Fruit fly (Drosophila melanogaster) whole organism, embryonic: ENCODE measurements around the gene Nf-YA.

Experiments
- Bdp1 ChIP-seq: fragments of 200-800 bp; sonication (Bioruptor generic); optimal IDR thresholded peaks from 3 replicates; lab custom pipeline; 2016; ENCODE audit warnings: missing biosample characterization, missing genetic modification characterization
- CG10274 ChIP-seq: fragments of 200-800 bp; sonication (Bioruptor generic); optimal IDR thresholded peaks from 3 replicates; lab custom pipeline; 2017; ENCODE audit warnings: missing biosample characterization, mild to moderate bottlenecking, missing genetic modification characterization
- CG10543 ChIP-seq: fragments of 200-800 bp; sonication (Bioruptor generic); optimal IDR thresholded peaks from 3 replicates; lab custom pipeline; 2017; ENCODE audit warnings: missing biosample characterization, mild to moderate bottlenecking, missing genetic modification characterization, moderate library complexity
- CG11560 ChIP-seq: fragments of 200-800 bp; sonication (Bioruptor generic); IDR thresholded peaks from 3 replicates; pipeline ENCODE4 v1.3.6; 2022; ENCODE audit warnings: missing biosample characterization, missing genetic modification characterization
- CG11723 ChIP-seq: fragments of 200-800 bp; sonication (Bioruptor generic); optimal IDR thresholded peaks from 2 replicates; lab custom pipeline; 2017; ENCODE audit warnings: missing biosample characterization, mild to moderate bottlenecking, missing genetic modification characterization
- CG12236 ChIP-seq: fragments of 200-800 bp; sonication (Bioruptor generic); optimal IDR thresholded peaks from 2 replicates; lab custom pipeline; 2016; ENCODE audit warnings: missing biosample characterization, missing genetic modification characterization
- CG12299 ChIP-seq: fragments of 200-800 bp; sonication (Bioruptor generic); optimal IDR thresholded peaks from 2 replicates; lab custom pipeline; 2018; ENCODE audit warnings: missing biosample characterization, mild to moderate bottlenecking, missing genetic modification characterization
- CG15601 ChIP-seq: fragments of 200-800 bp; sonication (Bioruptor generic); optimal IDR thresholded peaks from 3 replicates; lab custom pipeline; 2019; ENCODE audit warnings: missing biosample characterization, mild to moderate bottlenecking, missing genetic modification characterization, moderate library complexity
- CG17359 ChIP-seq: fragments of 200-800 bp; sonication (Bioruptor generic); optimal IDR thresholded peaks from 3 replicates; lab custom pipeline; 2018; ENCODE audit warnings: missing biosample characterization, mild to moderate bottlenecking, missing genetic modification characterization, moderate library complexity
- CG17361 ChIP-seq: fragments of 200-800 bp; sonication (Bioruptor generic); IDR thresholded peaks from 3 replicates; pipeline ENCODE4 v1.3.6; 2022; ENCODE audit warnings: missing biosample characterization, missing genetic modification characterization
- CG17802 ChIP-seq: fragments of 200-800 bp; sonication (Bioruptor generic); optimal IDR thresholded peaks from 2 replicates; lab custom pipeline; 2018; ENCODE audit warnings: missing biosample characterization, mild to moderate bottlenecking, missing genetic modification characterization, moderate library complexity
- CG31441 ChIP-seq: fragments of 200-800 bp; sonication (Bioruptor generic); IDR thresholded peaks from 2 replicates; pipeline ENCODE4 v1.3.6; 2022; ENCODE audit warnings: missing biosample characterization, missing genetic modification characterization
- CG33557 ChIP-seq: fragments of 200-800 bp; sonication (Bioruptor generic); optimal IDR thresholded peaks from 2 replicates; lab custom pipeline; 2019; ENCODE audit warnings: missing biosample characterization, mild to moderate bottlenecking, missing genetic modification characterization, moderate library complexity
- CG3838 ChIP-seq: fragments of 200-800 bp; sonication (Bioruptor generic); optimal IDR thresholded peaks from 3 replicates; lab custom pipeline; 2016; ENCODE audit warnings: missing biosample characterization, missing genetic modification characterization
- CG5245 ChIP-seq: fragments of 200-800 bp; sonication (Bioruptor generic); optimal IDR thresholded peaks from 3 replicates; lab custom pipeline; 2016; ENCODE audit warnings: missing biosample characterization, missing genetic modification characterization
- CG7357 ChIP-seq: fragments of 200-800 bp; sonication (Bioruptor generic); IDR thresholded peaks from 3 replicates; pipeline ENCODE4 v1.3.6; 2022; ENCODE audit warnings: missing biosample characterization, missing genetic modification characterization
- CG7963 ChIP-seq: fragments of 200-800 bp; sonication (Bioruptor generic); IDR thresholded peaks from 3 replicates; pipeline ENCODE4 v1.3.6; 2022; ENCODE audit warnings: missing biosample characterization, missing genetic modification characterization; ENCODE audit not compliant: partially characterized antibody
- CG9215 ChIP-seq: fragments of 200-800 bp; sonication (Bioruptor generic); IDR thresholded peaks from 2 replicates; pipeline ENCODE4 v1.3.6; 2022; ENCODE audit warnings: missing biosample characterization, missing genetic modification characterization
- CG9609 ChIP-seq: fragments of 200-800 bp; sonication (Bioruptor generic); optimal IDR thresholded peaks from 3 replicates; lab custom pipeline; 2016; ENCODE audit warnings: missing biosample characterization, missing genetic modification characterization
- Deaf1 ChIP-seq: fragments of 200-800 bp; optimal IDR thresholded peaks from 3 replicates; lab custom pipeline; 2019; ENCODE audit warnings: missing biosample characterization, mild to moderate bottlenecking, missing genetic modification characterization, moderate library complexity
- E2f2 ChIP-seq: fragments of 200-800 bp; sonication (Bioruptor generic); IDR thresholded peaks from 2 replicates; pipeline ENCODE4 v1.3.6; 2022; ENCODE audit warnings: missing biosample characterization, missing genetic modification characterization
- HmgD ChIP-seq: fragments of 200-800 bp; sonication (Bioruptor generic); optimal IDR thresholded peaks from 3 replicates; lab custom pipeline; 2016; ENCODE audit warnings: missing biosample characterization, missing genetic modification characterization
- NK7.1 ChIP-seq: fragments of 200-800 bp; sonication (Bioruptor generic); optimal IDR thresholded peaks from 3 replicates; lab custom pipeline; 2016; ENCODE audit warnings: missing biosample characterization, missing genetic modification characterization
- Oli ChIP-seq: fragments of 200-800 bp; sonication (Bioruptor generic); optimal IDR thresholded peaks from 2 replicates; lab custom pipeline; 2018; ENCODE audit warnings: missing biosample characterization, mild to moderate bottlenecking, missing genetic modification characterization, moderate library complexity
- Rfx ChIP-seq: fragments of 200-800 bp; sonication (Bioruptor generic); IDR thresholded peaks from 2 replicates; pipeline ENCODE4 v1.3.6; 2022; ENCODE audit warnings: missing biosample characterization, missing genetic modification characterization
- Sox100B ChIP-seq: fragments of 200-800 bp; sonication (Bioruptor generic); optimal IDR thresholded peaks from 3 replicates; lab custom pipeline; 2018; ENCODE audit warnings: missing biosample characterization, mild to moderate bottlenecking, missing genetic modification characterization
- Spps ChIP-seq: fragments of 200-800 bp; sonication (Bioruptor generic); optimal IDR thresholded peaks from 2 replicates; lab custom pipeline; 2018; ENCODE audit warnings: missing biosample characterization, mild to moderate bottlenecking, missing genetic modification characterization
- TFAM ChIP-seq: fragments of 200-800 bp; sonication (Bioruptor generic); optimal IDR thresholded peaks from 2 replicates; lab custom pipeline; 2017; ENCODE audit warnings: missing biosample characterization, missing genetic modification characterization, inconsistent platforms
- abd-A ChIP-seq: fragments of 200-800 bp; sonication (Bioruptor generic); optimal IDR thresholded peaks from 3 replicates; lab custom pipeline; 2019; ENCODE audit warnings: missing biosample characterization, mild to moderate bottlenecking, missing genetic modification characterization, moderate library complexity
- crp ChIP-seq, 2 experiments: fragments of 200-800 bp; sonication (Bioruptor generic); optimal IDR thresholded peaks; 2 replicates in 1 of 2; 3 replicates in 1 of 2; lab custom pipeline; 2017; ENCODE audit warnings: missing biosample characterization in 2 of 2, missing genetic modification characterization in 2 of 2, mild to moderate bottlenecking in 1 of 2, moderate library complexity in 1 of 2
- cwo ChIP-seq: fragments of 200-800 bp; sonication (Bioruptor generic); optimal IDR thresholded peaks from 3 replicates; lab custom pipeline; 2017; ENCODE audit warnings: missing biosample characterization, missing genetic modification characterization, mild to moderate bottlenecking, moderate library complexity, missing genetic modification reagents
- disco-r ChIP-seq: fragments of 200-800 bp; sonication (Bioruptor generic); optimal IDR thresholded peaks from 2 replicates; lab custom pipeline; 2016; ENCODE audit warnings: missing biosample characterization, missing genetic modification characterization
- dmrt99B ChIP-seq: fragments of 200-800 bp; sonication (Bioruptor generic); optimal IDR thresholded peaks from 2 replicates; lab custom pipeline; 2018; ENCODE audit warnings: missing biosample characterization, mild to moderate bottlenecking, missing genetic modification characterization, moderate library complexity
- eyg ChIP-seq: fragments of 200-800 bp; sonication (Bioruptor generic); optimal IDR thresholded peaks from 3 replicates; lab custom pipeline; 2016; ENCODE audit warnings: missing biosample characterization, missing genetic modification characterization
- gcm2 ChIP-seq: fragments of 200-800 bp; sonication (Bioruptor generic); optimal IDR thresholded peaks from 2 replicates; lab custom pipeline; 2016; ENCODE audit warnings: missing biosample characterization, missing genetic modification characterization
- ham ChIP-seq: fragments of 200-800 bp; sonication (Bioruptor generic); IDR thresholded peaks from 2 replicates; pipeline ENCODE4 v1.3.6; 2022; ENCODE audit warnings: missing biosample characterization, missing genetic modification characterization
- hbn ChIP-seq: fragments of 200-800 bp; sonication (Bioruptor generic); IDR thresholded peaks from 2 replicates; pipeline ENCODE4 v1.3.6; 2022; ENCODE audit warnings: missing biosample characterization, missing genetic modification characterization; ENCODE audit not compliant: partially characterized antibody
- jigr1 ChIP-seq: fragments of 200-800 bp; sonication (Bioruptor generic); IDR thresholded peaks from 3 replicates; pipeline ENCODE4 v1.3.6; 2022; ENCODE audit warnings: missing biosample characterization, missing genetic modification characterization
- lola ChIP-seq, 3 experiments: fragments of >200 bp in 2 of 3; fragments of 200-800 bp in 1 of 3; sonication (Bioruptor generic) in 1 of 3; optimal IDR thresholded peaks; 2 replicates each; lab custom pipeline; 2017 to 2019; ENCODE audit warnings: missing biosample characterization in 3 of 3, missing genetic modification characterization in 3 of 3, mild to moderate bottlenecking in 1 of 3, moderate library complexity in 1 of 3
- nerfin-1 ChIP-seq: fragments of 200-800 bp; sonication (Bioruptor generic); optimal IDR thresholded peaks from 3 replicates; lab custom pipeline; 2019; ENCODE audit warnings: missing biosample characterization, mild to moderate bottlenecking, missing genetic modification characterization, moderate library complexity
- odd ChIP-seq: fragments of 200-800 bp; sonication (Bioruptor generic); optimal IDR thresholded peaks from 2 replicates; lab custom pipeline; 2017; ENCODE audit warnings: missing biosample characterization, mild to moderate bottlenecking, missing genetic modification characterization
- onecut ChIP-seq: fragments of 200-800 bp; sonication (Bioruptor generic); IDR thresholded peaks from 2 replicates; pipeline ENCODE4 v1.3.6; 2022; ENCODE audit warnings: missing biosample characterization, missing genetic modification characterization
- otp ChIP-seq: fragments of 200-800 bp; sonication (Bioruptor generic); IDR thresholded peaks from 3 replicates; pipeline ENCODE4, ENCODE4 v1.3.6; 2022; ENCODE audit warnings: missing biosample characterization, missing genetic modification characterization
- pros ChIP-seq: fragments of 200-800 bp; sonication (Bioruptor generic); optimal IDR thresholded peaks from 3 replicates; lab custom pipeline; 2019; ENCODE audit warnings: missing biosample characterization, mild to moderate bottlenecking, missing genetic modification characterization, moderate library complexity
- schlank ChIP-seq: fragments of 200-800 bp; sonication (Bioruptor generic); optimal IDR thresholded peaks from 2 replicates; lab custom pipeline; 2018; ENCODE audit warnings: missing biosample characterization, mild to moderate bottlenecking, missing genetic modification characterization
- scrt ChIP-seq: fragments of 200-800 bp; sonication (Bioruptor generic); optimal IDR thresholded peaks from 2 replicates; lab custom pipeline; 2018; ENCODE audit warnings: missing biosample characterization, mild to moderate bottlenecking, missing genetic modification characterization, moderate library complexity
- sens ChIP-seq: fragments of 200-800 bp; sonication (Bioruptor generic); peaks from one replicate; lab custom pipeline; 2016; ENCODE audit warnings: missing biosample characterization, missing genetic modification characterization
- tx ChIP-seq: fragments of 200-800 bp; sonication (Bioruptor generic); optimal IDR thresholded peaks from 2 replicates; lab custom pipeline; 2016; ENCODE audit warnings: missing biosample characterization, missing genetic modification characterization
- zf30C ChIP-seq: fragments of 200-800 bp; sonication (Bioruptor generic); optimal IDR thresholded peaks from 3 replicates; lab custom pipeline; 2018; ENCODE audit warnings: missing biosample characterization, mild to moderate bottlenecking, missing genetic modification characterization

Nf-YA gene

dm6 chr3L:9420054-9420818 is 21.8 kb downstream of the Nf-YA start (continued):
- TF ChIP-seq eyg (GFP tag; lab: Kevin White, UChicago), result no peak
- no peak for TF ChIP-seq otp (GFP tag; lab: Robert Waterston, UW)
- peak; percentile 51; the same call in 1 of the 2 replicates for TF ChIP-seq Rfx
- TF ChIP-seq CG17361 (GFP tag; lab: Robert Waterston, UW), result 0 out of 3 replicates have a peak, but pooled peaks have one; percentile 26
- TF ChIP-seq hbn (GFP tag; lab: Robert Waterston, UW), result no peak
- TF ChIP-seq CG15601 (tag; lab: Kevin White, UChicago), result no peak
- no peak for TF ChIP-seq HmgD
- no peak for TF ChIP-seq CG10543 (GFP tag; lab: Kevin White, UChicago)
- no peak for TF ChIP-seq CG11723 (GFP tag; lab: Kevin White, UChicago)
- no peak for TF ChIP-seq disco-r (GFP tag; lab: Kevin White, UChicago)
- no peak for TF ChIP-seq CG10274 (GFP tag; lab: Kevin White, UChicago)
- TF ChIP-seq tx, result peak; percentile 4
- TF ChIP-seq CG7357 (GFP tag; lab: Robert Waterston, UW), result no peak
- no peak for TF ChIP-seq TFAM
- TF ChIP-seq Oli (tag; lab: Kevin White, UChicago), result peak; percentile 62
- TF ChIP-seq cwo (GFP tag; lab: Kevin White, UChicago), result no peak
- no peak for TF ChIP-seq CG5245 (GFP tag; lab: Kevin White, UChicago)
- peak; percentile 55 for TF ChIP-seq CG31441 (GFP tag; lab: Robert Waterston, UW)
- TF ChIP-seq nerfin-1 (tag; lab: Kevin White, UChicago), result peak; percentile 5
- TF ChIP-seq CG12236 (GFP tag; lab: Kevin White, UChicago), result peak; percentile 12
- TF ChIP-seq NK7.1 (GFP tag; lab: Kevin White, UChicago), result no peak
- TF ChIP-seq Spps, result no peak
- peak; percentile 39; the same call in 1 of the 2 replicates for TF ChIP-seq E2f2 (GFP tag; lab: Robert Waterston, UW)
- no peak for TF ChIP-seq pros
- TF ChIP-seq onecut (GFP tag; lab: Robert Waterston, UW), result peak; percentile 27; the same call in 1 of the 2 replicates
- TF ChIP-seq CG9215 (GFP tag; lab: Robert Waterston, UW), result no peak
- TF ChIP-seq CG11560 (tag; lab: Robert Waterston, UW), result no peak
- no peak for TF ChIP-seq schlank (tag; lab: Kevin White, UChicago)
- TF ChIP-seq scrt (GFP tag; lab: Kevin White, UChicago), result peak; percentile 4
- no peak for TF ChIP-seq abd-A
- TF ChIP-seq Bdp1 (GFP tag; lab: Kevin White, UChicago), result no peak
- TF ChIP-seq jigr1 (GFP tag; lab: Robert Waterston, UW), result no peak
- no peak for TF ChIP-seq CG12299 (tag; lab: Kevin White, UChicago)
- peak; percentile 44 for TF ChIP-seq odd (GFP tag; lab: Kevin White, UChicago)
- no peak for TF ChIP-seq CG9609
- TF ChIP-seq ham (GFP tag; lab: Robert Waterston, UW), result no peak
- TF ChIP-seq crp (GFP tag; optimal IDR thresholded peaks at IDR 0.05; lab: Kevin White, UChicago), result no peak
- TF ChIP-seq lola (GFP tag; optimal IDR thresholded peaks at IDR 0.05; lab: Kevin White, UChicago), result peak in 1 of 3 experiments; percentile 7
- peak; percentile 75 for TF ChIP-seq dmrt99B (tag; lab: Kevin White, UChicago)
- TF ChIP-seq CG3838 (GFP tag; lab: Kevin White, UChicago), result no peak
- TF ChIP-seq CG17802, result no peak
- peak; percentile 87 for TF ChIP-seq sens
- TF ChIP-seq Deaf1 (tag; lab: Kevin White, UChicago), result no peak
- no peak for TF ChIP-seq gcm2
- no peak for TF ChIP-seq CG7963
- peak; percentile 50 for TF ChIP-seq Sox100B (GFP tag; lab: Kevin White, UChicago)
- TF ChIP-seq zf30C (GFP tag; lab: Kevin White, UChicago), result no peak
- peak; percentile 66 for TF ChIP-seq CG17359 (tag; lab: Kevin White, UChicago)
- no peak for TF ChIP-seq CG33557 (GFP tag; lab: Kevin White, UChicago)
